Worm (Caenorhabditis elegans): ENCODE results near the gene B0416.2.
A peak's percentile ranks its signal among the peaks of the same experiment; 100 is the strongest.

ce11 chrX:9296591-9296990, 2.4 kb upstream of the B0416.2 start, which contains the start of gene gly-13:
- TF ChIP-seq lin-39 (tag; optimal IDR thresholded peaks at IDR 0.05) (no peak), fkh-2 (tag; optimal IDR thresholded peaks at IDR 0.05) (no peak), elt-2 (tag; optimal IDR thresholded peaks at IDR 0.05) (peak; percentile 19), pqm-1 (tag; optimal IDR thresholded peaks at IDR 0.05) (no peak), ama-1 (optimal IDR thresholded peaks at IDR 0.05) (no peak), sea-2 (GFP tag; optimal IDR thresholded peaks at IDR 0.05) (no peak)

All from whole organism, L3 larva.